Fruit fly (Drosophila melanogaster): Measurements from ENCODE around the gene CG14691.

dm6 chr3R:10776047-10776659 lies 20.7 kb upstream of the CG14691 start:
- no peak for TF ChIP-seq usp (GFP tag; optimal IDR thresholded peaks at IDR 0.05)
- TF ChIP-seq pan (optimal IDR thresholded peaks at IDR 0.05), result no peak
- no peak for TF ChIP-seq CG8478 (optimal IDR thresholded peaks at IDR 0.05)
- no peak for TF ChIP-seq Dll (optimal IDR thresholded peaks at IDR 0.05)
- TF ChIP-seq EcR (GFP tag; optimal IDR thresholded peaks at IDR 0.05), result no peak

All from whole organism.